Fruit fly (Drosophila melanogaster) whole organism, prepupa: ENCODE results near the gene Enoph.
A peak's percentile ranks its signal among the peaks of the same experiment; 100 is the strongest.

Source experiments
- Blimp-1 ChIP-seq: fragments of 200-800 bp; sonication (Bioruptor generic); optimal IDR thresholded peaks from 3 replicates; lab custom pipeline; 2017; ENCODE audit warnings: missing biosample characterization, missing genetic modification characterization, mild to moderate bottlenecking, moderate library complexity, missing genetic modification reagents
- CG10631 ChIP-seq: fragments of 200-800 bp; sonication (Bioruptor generic); optimal IDR thresholded peaks from 2 replicates; lab custom pipeline; 2016; ENCODE audit warnings: missing biosample characterization, missing genetic modification characterization
- CG10669 ChIP-seq: fragments of 200-800 bp; sonication (Bioruptor generic); optimal IDR thresholded peaks from 3 replicates; lab custom pipeline; 2018; ENCODE audit warnings: missing biosample characterization, mild to moderate bottlenecking, missing genetic modification characterization, moderate library complexity
- CG11294 ChIP-seq: fragments of 200-800 bp; sonication (Bioruptor generic); IDR thresholded peaks from 2 replicates; pipeline ENCODE4 v1.3.6; 2022; ENCODE audit warnings: missing biosample characterization, missing genetic modification characterization
- CG11762 ChIP-seq: fragments of 200-800 bp; sonication (Bioruptor generic); optimal IDR thresholded peaks from 3 replicates; lab custom pipeline; 2016; ENCODE audit warnings: missing biosample characterization, missing genetic modification characterization; ENCODE audit not compliant: insufficient read depth
- CG11902 ChIP-seq: fragments of 200-800 bp; sonication (Bioruptor generic); optimal IDR thresholded peaks from 3 replicates; lab custom pipeline; 2016; ENCODE audit warnings: missing biosample characterization, missing genetic modification characterization
- CG15336 ChIP-seq: fragments of 200-800 bp; sonication (Bioruptor generic); IDR thresholded peaks from 2 replicates; pipeline ENCODE4 v1.3.6; 2022; ENCODE audit warnings: missing biosample characterization, missing genetic modification characterization
- CG1621 ChIP-seq: fragments of 200-800 bp; sonication (Bioruptor generic); optimal IDR thresholded peaks from 3 replicates; lab custom pipeline; 2018; ENCODE audit warnings: missing biosample characterization, mild to moderate bottlenecking, missing genetic modification characterization
- CG16779 ChIP-seq: fragments of 200-800 bp; sonication (Bioruptor generic); optimal IDR thresholded peaks from 3 replicates; lab custom pipeline; 2017; ENCODE audit warnings: missing biosample characterization, mild to moderate bottlenecking, missing genetic modification characterization
- CG3032 ChIP-seq: fragments of 200-800 bp; optimal IDR thresholded peaks from 2 replicates; lab custom pipeline; 2019; ENCODE audit warnings: missing biosample characterization, mild to moderate bottlenecking, missing genetic modification characterization, moderate library complexity
- CG32006 ChIP-seq: fragments of 200-800 bp; sonication (Bioruptor generic); optimal IDR thresholded peaks from 3 replicates; lab custom pipeline; 2017; ENCODE audit warnings: missing biosample characterization, mild to moderate bottlenecking, missing genetic modification characterization
- CG34406 ChIP-seq: fragments of 200-800 bp; sonication (Bioruptor generic); optimal IDR thresholded peaks from 3 replicates; lab custom pipeline; 2016; ENCODE audit warnings: missing biosample characterization, missing genetic modification characterization
- CG3919 ChIP-seq: fragments of 200-800 bp; sonication (Bioruptor generic); optimal IDR thresholded peaks from 3 replicates; lab custom pipeline; 2016; ENCODE audit warnings: missing biosample characterization, missing genetic modification characterization
- CG6163 ChIP-seq: fragments of 200-800 bp; sonication (Bioruptor generic); IDR thresholded peaks from 3 replicates; pipeline ENCODE4 v1.3.6; 2022; ENCODE audit warnings: missing biosample characterization, missing genetic modification characterization
- CG6276 ChIP-seq: fragments of 200-800 bp; sonication (Bioruptor generic); optimal IDR thresholded peaks from 2 replicates; lab custom pipeline; 2017; ENCODE audit warnings: missing biosample characterization, mild to moderate bottlenecking, missing genetic modification characterization
- CG6792 ChIP-seq: fragments of 200-800 bp; sonication (Bioruptor generic); optimal IDR thresholded peaks from 3 replicates; lab custom pipeline; 2016; ENCODE audit warnings: missing biosample characterization, missing genetic modification characterization
- CG6808 ChIP-seq: fragments of 200-800 bp; sonication (Bioruptor generic); optimal IDR thresholded peaks from 3 replicates; lab custom pipeline; 2017; ENCODE audit warnings: missing biosample characterization, missing genetic modification characterization, mild to moderate bottlenecking, moderate library complexity, missing genetic modification reagents
- CG8319 ChIP-seq: fragments of 200-800 bp; sonication (Bioruptor generic); optimal IDR thresholded peaks from 3 replicates; lab custom pipeline; 2016; ENCODE audit warnings: missing biosample characterization, missing genetic modification characterization
- CG8632 ChIP-seq: fragments of 200-800 bp; sonication (Bioruptor generic); optimal IDR thresholded peaks from 3 replicates; lab custom pipeline; 2016; ENCODE audit warnings: missing biosample characterization, missing genetic modification characterization
- Eip75B ChIP-seq: fragments of 200-800 bp; sonication (Bioruptor generic); optimal IDR thresholded peaks from 3 replicates; lab custom pipeline; 2016; ENCODE audit warnings: missing biosample characterization, missing genetic modification characterization
- Eip78C ChIP-seq: fragments of 200-800 bp; sonication (Bioruptor generic); peaks from one replicate; lab custom pipeline; 2016; ENCODE audit warnings: missing biosample characterization, missing genetic modification characterization
- Eip93F ChIP-seq: fragments of 200-800 bp; sonication (Bioruptor generic); optimal IDR thresholded peaks from 2 replicates; lab custom pipeline; 2016; ENCODE audit warnings: missing biosample characterization, mild to moderate bottlenecking, missing genetic modification characterization
- Ets21C ChIP-seq: fragments of 200-800 bp; sonication (Bioruptor generic); optimal IDR thresholded peaks from 3 replicates; lab custom pipeline; 2016; ENCODE audit warnings: missing biosample characterization, missing genetic modification characterization
- Ets96B ChIP-seq: fragments of 200-800 bp; optimal IDR thresholded peaks from 2 replicates; lab custom pipeline; 2019; ENCODE audit warnings: missing biosample characterization, mild to moderate bottlenecking, missing genetic modification characterization, moderate library complexity
- Gug ChIP-seq: fragments of 200-800 bp; sonication (Bioruptor generic); IDR thresholded peaks from 2 replicates; pipeline ENCODE4 v1.3.6; 2022; ENCODE audit warnings: missing biosample characterization, missing genetic modification characterization
- Hr38 ChIP-seq: sonication (Bioruptor generic); optimal IDR thresholded peaks from 2 replicates; lab custom pipeline; 2016; ENCODE audit warnings: missing biosample characterization, missing genetic modification characterization
- Hr39 ChIP-seq: fragments of 200-800 bp; sonication (Bioruptor generic); optimal IDR thresholded peaks from 2 replicates; lab custom pipeline; 2016; ENCODE audit warnings: missing biosample characterization, missing genetic modification characterization
- Met ChIP-seq: fragments of 200-800 bp; sonication (Bioruptor generic); optimal IDR thresholded peaks from 3 replicates; lab custom pipeline; 2016; ENCODE audit warnings: missing biosample characterization, missing genetic modification characterization
- Smox ChIP-seq: fragments of 200-800 bp; sonication (Bioruptor generic); optimal IDR thresholded peaks from 3 replicates; lab custom pipeline; 2016; ENCODE audit warnings: missing biosample characterization, missing genetic modification characterization
- Sox102F ChIP-seq: fragments of 200-800 bp; sonication (Bioruptor generic); optimal IDR thresholded peaks from 2 replicates; lab custom pipeline; 2016; ENCODE audit warnings: missing biosample characterization, mild to moderate bottlenecking, missing genetic modification characterization
- Sox14 ChIP-seq: fragments of 200-800 bp; sonication (Bioruptor generic); optimal IDR thresholded peaks from 3 replicates; lab custom pipeline; 2016; ENCODE audit warnings: missing biosample characterization, missing genetic modification characterization
- Sox15 ChIP-seq: fragments of 200-800 bp; sonication (Bioruptor generic); optimal IDR thresholded peaks from 3 replicates; lab custom pipeline; 2016; ENCODE audit warnings: missing biosample characterization, missing genetic modification characterization
- achi ChIP-seq: fragments of 200-800 bp; sonication (Bioruptor generic); optimal IDR thresholded peaks from 3 replicates; lab custom pipeline; 2016; ENCODE audit warnings: missing biosample characterization, missing genetic modification characterization
- acj6 ChIP-seq: fragments of 200-800 bp; sonication (Bioruptor generic); optimal IDR thresholded peaks from 3 replicates; lab custom pipeline; 2016; ENCODE audit warnings: missing biosample characterization, missing genetic modification characterization
- cyc ChIP-seq: fragments of 200-800 bp; sonication (Bioruptor generic); optimal IDR thresholded peaks from 3 replicates; lab custom pipeline; 2016; ENCODE audit warnings: missing biosample characterization, missing genetic modification characterization
- dsx ChIP-seq: fragments of 200-800 bp; optimal IDR thresholded peaks from 3 replicates; lab custom pipeline; 2019; ENCODE audit warnings: missing biosample characterization, mild to moderate bottlenecking, missing genetic modification characterization, moderate library complexity; ENCODE audit not compliant: poor library complexity, severe bottlenecking
- eg ChIP-seq: fragments of 200-800 bp; sonication (Bioruptor generic); IDR thresholded peaks from 3 replicates; pipeline ENCODE4 v1.3.6; 2022; ENCODE audit warnings: missing biosample characterization, missing genetic modification characterization
- esn ChIP-seq: fragments of 200-800 bp; sonication (Bioruptor generic); optimal IDR thresholded peaks from 2 replicates; lab custom pipeline; 2016; ENCODE audit warnings: missing biosample characterization, mild to moderate bottlenecking, missing genetic modification characterization, moderate library complexity
- fd59A ChIP-seq: fragments of 200-800 bp; sonication (Bioruptor generic); optimal IDR thresholded peaks from 2 replicates; lab custom pipeline; 2017; ENCODE audit warnings: missing biosample characterization, mild to moderate bottlenecking, missing genetic modification characterization, missing genetic modification reagents
- fd85E ChIP-seq: fragments of 200-800 bp; sonication (Bioruptor generic); optimal IDR thresholded peaks from 3 replicates; lab custom pipeline; 2016; ENCODE audit warnings: missing biosample characterization, missing genetic modification characterization
- fkh ChIP-seq: fragments of 200-800 bp; sonication (Bioruptor generic); optimal IDR thresholded peaks from 3 replicates; lab custom pipeline; 2017; ENCODE audit warnings: missing biosample characterization, mild to moderate bottlenecking, missing genetic modification characterization, moderate library complexity
- lz ChIP-seq: fragments of 200-800 bp; sonication (Bioruptor generic); optimal IDR thresholded peaks from 3 replicates; lab custom pipeline; 2016; ENCODE audit warnings: missing biosample characterization, missing genetic modification characterization
- salr ChIP-seq, 2 experiments: fragments of 200-800 bp; sonication (Bioruptor generic); optimal IDR thresholded peaks; 3 replicates each; lab custom pipeline; 2016 to 2018; ENCODE audit warnings: missing biosample characterization in 2 of 2, missing genetic modification characterization in 2 of 2, mild to moderate bottlenecking in 1 of 2
- spab ChIP-seq: fragments of 200-800 bp; sonication (Bioruptor generic); optimal IDR thresholded peaks from 2 replicates; lab custom pipeline; 2017; ENCODE audit warnings: missing biosample characterization, mild to moderate bottlenecking, missing genetic modification characterization, missing genetic modification reagents
- svp ChIP-seq: fragments of 200-800 bp; sonication (Bioruptor generic); peaks from one replicate; lab custom pipeline; 2016; ENCODE audit warnings: missing biosample characterization, missing genetic modification characterization
- topi ChIP-seq: fragments of 200-800 bp; sonication (Bioruptor generic); optimal IDR thresholded peaks from 3 replicates; lab custom pipeline; 2016; ENCODE audit warnings: missing biosample characterization, missing genetic modification characterization
- vri ChIP-seq: fragments of 200-800 bp; sonication (Bioruptor generic); optimal IDR thresholded peaks from 3 replicates; lab custom pipeline; 2016; ENCODE audit warnings: missing biosample characterization, mild to moderate bottlenecking, missing genetic modification characterization

The Enoph gene

dm6 chr3R:5285937-5286336 is 29.5 kb upstream of the Enoph start:
- no peak for TF ChIP-seq fd85E (GFP tag; lab: Kevin White, UChicago)
- no peak for TF ChIP-seq topi (GFP tag; lab: Kevin White, UChicago)
- no peak for TF ChIP-seq CG8632 (GFP tag; lab: Kevin White, UChicago)
- TF ChIP-seq CG3919 (GFP tag; lab: Kevin White, UChicago): no peak
- TF ChIP-seq CG34406: no peak
- no peak for TF ChIP-seq Smox
- TF ChIP-seq salr (GFP tag; optimal IDR thresholded peaks at IDR 0.05; lab: Kevin White, UChicago): no peak
- no peak for TF ChIP-seq CG6163 (GFP tag; lab: Robert Waterston, UW)
- no peak for TF ChIP-seq lz
- TF ChIP-seq svp (GFP tag; lab: Kevin White, UChicago): no peak
- no peak for TF ChIP-seq Met (GFP tag; lab: Kevin White, UChicago)
- no peak for TF ChIP-seq Ets21C
- TF ChIP-seq Sox14 (GFP tag; lab: Kevin White, UChicago): no peak
- no peak for TF ChIP-seq fd59A
- no peak for TF ChIP-seq CG32006 (GFP tag; lab: Kevin White, UChicago)
- TF ChIP-seq cyc: no peak

- TF ChIP-seq CG11762 (GFP tag; lab: Kevin White, UChicago) (peak; percentile 75), CG34406 (peak; percentile 86), CG32006 (GFP tag; lab: Kevin White, UChicago) (peak; percentile 97), CG8632 (GFP tag; lab: Kevin White, UChicago) (peak; percentile 78), Blimp-1 (GFP tag; lab: Kevin White, UChicago) (peak; percentile 59), CG6808 (GFP tag; lab: Kevin White, UChicago) (peak; percentile 82), CG16779 (peak; percentile 80), Ets96B (tag; lab: Kevin White, UChicago) (peak; percentile 76), Sox15 (GFP tag; lab: Kevin White, UChicago) (peak; percentile 74), CG1621 (tag; lab: Kevin White, UChicago) (peak; percentile 69), eg (GFP tag; lab: Robert Waterston, UW) (peak; percentile 83), acj6 (GFP tag; lab: Kevin White, UChicago) (peak; percentile 89), dsx (peak; percentile 68), CG11294 (GFP tag; lab: Robert Waterston, UW) (peak; percentile 76), achi (peak; percentile 88), Gug (GFP tag; lab: Robert Waterston, UW) (peak; percentile 80), CG10669 (GFP tag; lab: Kevin White, UChicago) (peak; percentile 79), CG6163 (GFP tag; lab: Robert Waterston, UW) (peak; percentile 82), CG11902 (GFP tag; lab: Kevin White, UChicago) (peak; percentile 70), Eip78C (GFP tag; lab: Kevin White, UChicago) (peak; percentile 98), topi (GFP tag; lab: Kevin White, UChicago) (peak; percentile 90), CG6792 (GFP tag; lab: Kevin White, UChicago) (peak; percentile 86), CG8319 (GFP tag; lab: Kevin White, UChicago) (peak; percentile 80), vri (GFP tag; lab: Kevin White, UChicago) (peak; percentile 85), Smox (peak; percentile 87), fd59A (peak; percentile 77), CG6276 (GFP tag; lab: Kevin White, UChicago) (peak; percentile 91), Eip75B (GFP tag; lab: Kevin White, UChicago) (peak; percentile 87), Eip93F (GFP tag; lab: Kevin White, UChicago) (peak; percentile 65), svp (GFP tag; lab: Kevin White, UChicago) (peak; percentile 95), esn (GFP tag; lab: Kevin White, UChicago) (peak; percentile 92), Ets21C (peak; percentile 86), Sox102F (peak; percentile 84), spab (peak; percentile 81), Met (GFP tag; lab: Kevin White, UChicago) (peak; percentile 90), CG3032 (tag; lab: Kevin White, UChicago) (peak; percentile 82), lz (peak; percentile 89), Hr38 (GFP tag; lab: Kevin White, UChicago) (no peak), Hr39 (GFP tag; lab: Kevin White, UChicago) (peak; percentile 89), CG15336 (peak; percentile 85), CG3919 (GFP tag; lab: Kevin White, UChicago) (peak; percentile 89), fkh (peak; percentile 66), CG10631 (GFP tag; lab: Kevin White, UChicago) (peak; percentile 89), salr (GFP tag; optimal IDR thresholded peaks at IDR 0.05; lab: Kevin White, UChicago) (peak; percentile 66 to 91)
Measured at dm6 chr3R:5283360-5283963, 27.0 kb upstream of the Enoph start.
